Fruit fly (Drosophila melanogaster): Measurements from ENCODE around the gene CG43121.

Gene CG43121

dm6 chr3L:14672387-14673110 lies at the start of gene CG43121, which contains the start of gene ome:
Gene CG43121, minus strand, starts transcription at chr3L:14672437.
Gene ome, plus strand, starts transcription at chr3L:14672839.
- TF ChIP-seq woc (GFP tag; optimal IDR thresholded peaks at IDR 0.05) (no peak), dsf (GFP tag; optimal IDR thresholded peaks at IDR 0.05; ENCODE audit: borderline replicate concordance) (no peak), Hr78 (GFP tag; optimal IDR thresholded peaks at IDR 0.05) (no peak), pan (optimal IDR thresholded peaks at IDR 0.05) (no peak), OdsH (GFP tag; optimal IDR thresholded peaks at IDR 0.05) (peak; percentile 28), rgr (GFP tag; optimal IDR thresholded peaks at IDR 0.05) (peak; percentile 59), Dfd (GFP tag; optimal IDR thresholded peaks at IDR 0.05) (no peak), sv (GFP tag; optimal IDR thresholded peaks at IDR 0.05) (no peak), Rel (GFP tag; optimal IDR thresholded peaks at IDR 0.05) (no peak), Rel (tag; optimal IDR thresholded peaks at IDR 0.05) (no peak), Hnf4 (GFP tag; optimal IDR thresholded peaks at IDR 0.05) (peak; percentile 48), Sp1 (GFP tag; optimal IDR thresholded peaks at IDR 0.05) (peak; percentile 12), CG9705 (GFP tag; optimal IDR thresholded peaks at IDR 0.05) (peak; percentile 23), Mio (GFP tag; optimal IDR thresholded peaks at IDR 0.05) (peak; percentile 22), ey (GFP tag; optimal IDR thresholded peaks at IDR 0.05) (peak; percentile 12), CG32264 (GFP tag; optimal IDR thresholded peaks at IDR 0.05) (no peak), Abd-B (GFP tag; optimal IDR thresholded peaks at IDR 0.05) (no peak), jim (GFP tag; optimal IDR thresholded peaks at IDR 0.05) (peak; percentile 30), brk (GFP tag; optimal IDR thresholded peaks at IDR 0.05) (no peak), sage (GFP tag; optimal IDR thresholded peaks at IDR 0.05) (no peak), psq (GFP tag; optimal IDR thresholded peaks at IDR 0.05) (peak; percentile 32), fru (GFP tag; optimal IDR thresholded peaks at IDR 0.05) (peak; percentile 45), Myc (optimal IDR thresholded peaks at IDR 0.05) (no peak), lola (GFP tag; optimal IDR thresholded peaks at IDR 0.05) (no peak), Vsx2 (GFP tag; optimal IDR thresholded peaks at IDR 0.05; ENCODE audit: partially characterized antibody) (no peak), N (GFP tag; optimal IDR thresholded peaks at IDR 0.05) (no peak), h (GFP tag; optimal IDR thresholded peaks at IDR 0.05) (peak; percentile 57), CrebA (GFP tag; optimal IDR thresholded peaks at IDR 0.05; ENCODE audit: borderline replicate concordance) (no peak), GATAd (GFP tag; optimal IDR thresholded peaks at IDR 0.05) (no peak), foxo (GFP tag; optimal IDR thresholded peaks at IDR 0.05) (peak in 1 of 2 experiments; percentile 36), HLH106 (tag; optimal IDR thresholded peaks at IDR 0.05) (peak; percentile 27), br (GFP tag; optimal IDR thresholded peaks at IDR 0.05) (peak; percentile 62), usp (GFP tag; optimal IDR thresholded peaks at IDR 0.05) (no peak), tai (GFP tag; optimal IDR thresholded peaks at IDR 0.05) (no peak), Jra (GFP tag; optimal IDR thresholded peaks at IDR 0.05) (peak; percentile 58), dmrt93B (GFP tag; optimal IDR thresholded peaks at IDR 0.05) (no peak), Hr83 (GFP tag; optimal IDR thresholded peaks at IDR 0.05; ENCODE audit: poor library complexity, severe bottlenecking) (peak; percentile 95), Dif (GFP tag; optimal IDR thresholded peaks at IDR 0.05; ENCODE audit: partially characterized antibody) (no peak), dl (GFP tag; optimal IDR thresholded peaks at IDR 0.05; ENCODE audit: insufficient read depth in 1 of 2, partially characterized antibody in 2 of 2) (no peak)

DNA sequence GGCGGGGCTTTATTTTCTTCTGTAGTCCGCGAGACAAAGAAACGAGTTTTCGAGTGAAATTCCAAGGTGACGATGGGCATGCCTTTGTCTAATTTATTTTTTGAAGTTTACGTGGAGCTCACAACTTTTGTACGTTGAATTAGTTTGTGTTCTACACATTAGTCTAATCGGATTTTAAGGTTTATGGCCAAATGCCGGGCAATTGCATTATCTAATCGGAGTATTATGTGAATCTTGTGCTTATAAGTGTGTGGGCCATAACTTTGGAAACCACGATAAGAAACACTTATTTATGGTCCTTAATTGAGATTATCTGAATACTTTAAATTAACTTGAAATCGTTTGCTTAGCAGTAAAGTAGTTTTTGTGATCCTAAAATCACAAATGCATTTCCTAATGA lies 40.6 kb upstream of the CG43121 start:
- TF ChIP-seq usp (GFP tag; optimal IDR thresholded peaks at IDR 0.05) = no peak
- no peak for TF ChIP-seq Vsx2 (GFP tag; optimal IDR thresholded peaks at IDR 0.05; ENCODE audit: partially characterized antibody)
- no peak for TF ChIP-seq Dif (GFP tag; optimal IDR thresholded peaks at IDR 0.05; ENCODE audit: partially characterized antibody)
- no peak for TF ChIP-seq brk (GFP tag; optimal IDR thresholded peaks at IDR 0.05)
- TF ChIP-seq rgr (GFP tag; optimal IDR thresholded peaks at IDR 0.05) = no peak
- no peak for TF ChIP-seq Myc (optimal IDR thresholded peaks at IDR 0.05)
- TF ChIP-seq foxo (GFP tag; optimal IDR thresholded peaks at IDR 0.05) = no peak
- TF ChIP-seq jim (GFP tag; optimal IDR thresholded peaks at IDR 0.05) = no peak
- TF ChIP-seq N (GFP tag; optimal IDR thresholded peaks at IDR 0.05) = no peak
- TF ChIP-seq Sp1 (GFP tag; optimal IDR thresholded peaks at IDR 0.05) = no peak
- no peak for TF ChIP-seq fru (GFP tag; optimal IDR thresholded peaks at IDR 0.05)
- TF ChIP-seq GATAd (GFP tag; optimal IDR thresholded peaks at IDR 0.05) = no peak
- TF ChIP-seq h (GFP tag; optimal IDR thresholded peaks at IDR 0.05) = no peak
- TF ChIP-seq dl (GFP tag; optimal IDR thresholded peaks at IDR 0.05; ENCODE audit: insufficient read depth in 1 of 2, partially characterized antibody in 2 of 2) = no peak
- no peak for TF ChIP-seq CG9705 (GFP tag; optimal IDR thresholded peaks at IDR 0.05)
- no peak for TF ChIP-seq Abd-B (GFP tag; optimal IDR thresholded peaks at IDR 0.05)
- TF ChIP-seq OdsH (GFP tag; optimal IDR thresholded peaks at IDR 0.05) = no peak
- TF ChIP-seq br (GFP tag; optimal IDR thresholded peaks at IDR 0.05) = no peak
